Worm (Caenorhabditis elegans) whole organism, mixed stage, embryonic: ENCODE data around the gene R11H6.5.
A peak's percentile ranks its signal among the peaks of the same experiment; 100 is the strongest.

ENCODE experiments used
- bed-3 ChIP-seq: fragments of 200-800 bp; sonication (Bioruptor generic); optimal IDR thresholded peaks from 3 replicates; lab custom pipeline; 2018; ENCODE audit warnings: mild to moderate bottlenecking, missing genetic modification characterization, moderate library complexity, missing compliant biosample characterization
- ceh-39 ChIP-seq: fragments of 150-350 bp; optimal IDR thresholded peaks from 2 replicates; lab custom pipeline; 2014; ENCODE audit warnings: missing biosample characterization, missing genetic modification characterization
- ceh-43 ChIP-seq: fragments of 200-800 bp; sonication (Bioruptor generic); optimal IDR thresholded peaks from 2 replicates; lab custom pipeline; 2018; ENCODE audit warnings: mild to moderate bottlenecking, missing genetic modification characterization, moderate library complexity, missing compliant biosample characterization
- ces-1 ChIP-seq: fragments of 150-350 bp; optimal IDR thresholded peaks from 2 replicates; lab custom pipeline; 2014; ENCODE audit warnings: missing biosample characterization, missing genetic modification reagents, missing genetic modification characterization
- cnd-1 ChIP-seq: fragments of 200-800 bp; sonication (Bioruptor generic); optimal IDR thresholded peaks from 2 replicates; lab custom pipeline; 2018; ENCODE audit warnings: mild to moderate bottlenecking, missing genetic modification characterization, missing compliant biosample characterization
- drap-1 ChIP-seq: fragments of 200-800 bp; sonication (Bioruptor generic); optimal IDR thresholded peaks from 3 replicates; lab custom pipeline; 2018; ENCODE audit warnings: mild to moderate bottlenecking, missing genetic modification characterization, missing compliant biosample characterization
- elt-1 ChIP-seq: sonication (generic microtip); optimal IDR thresholded peaks from 2 replicates; lab custom pipeline; 2017; ENCODE audit warnings: missing genetic modification characterization, mild to moderate bottlenecking, missing compliant biosample characterization, antibody characterized with exemption, moderate library complexity, borderline replicate concordance; ENCODE audit not compliant: insufficient read depth
- elt-3 ChIP-seq: fragments of 150-350 bp; optimal IDR thresholded peaks from 2 replicates; lab custom pipeline; 2014; ENCODE audit warnings: missing biosample characterization, missing genetic modification characterization
- flh-1 ChIP-seq: fragments of 200-800 bp; sonication (Bioruptor generic); optimal IDR thresholded peaks from 2 replicates; lab custom pipeline; 2018; ENCODE audit warnings: mild to moderate bottlenecking, missing genetic modification characterization, moderate library complexity, missing compliant biosample characterization
- hlh-1 ChIP-seq: fragments of 150-350 bp; optimal IDR thresholded peaks from 2 replicates; lab custom pipeline; 2014; ENCODE audit warnings: missing biosample characterization, missing genetic modification reagents, missing genetic modification characterization
- lin-13 ChIP-seq: fragments of 150-350 bp; optimal IDR thresholded peaks from 2 replicates; lab custom pipeline; 2014; ENCODE audit warnings: missing biosample characterization, missing genetic modification characterization
- lin-32 ChIP-seq: fragments of 200-800 bp; sonication (Bioruptor generic); optimal IDR thresholded peaks from 2 replicates; lab custom pipeline; 2018; ENCODE audit warnings: mild to moderate bottlenecking, missing genetic modification characterization, missing compliant biosample characterization
- lsy-2 ChIP-seq: fragments of 150-350 bp; optimal IDR thresholded peaks from 2 replicates; lab custom pipeline; 2014; ENCODE audit warnings: missing biosample characterization, missing genetic modification characterization
- mab-5 ChIP-seq: fragments of 150-350 bp; optimal IDR thresholded peaks from 2 replicates; lab custom pipeline; 2014; ENCODE audit warnings: missing biosample characterization, missing genetic modification characterization
- mep-1 ChIP-seq: fragments of 150-350 bp; optimal IDR thresholded peaks from 2 replicates; lab custom pipeline; 2017; ENCODE audit warnings: missing biosample characterization, missing genetic modification reagents, missing genetic modification characterization, inconsistent platforms
- mls-2 ChIP-seq: sonication (generic microtip); optimal IDR thresholded peaks from 2 replicates; lab custom pipeline; 2016; ENCODE audit warnings: mild to moderate bottlenecking, missing genetic modification characterization, moderate library complexity, missing compliant biosample characterization
- nhr-12 ChIP-seq: fragments of 150-350 bp; optimal IDR thresholded peaks from 2 replicates; lab custom pipeline; 2014; ENCODE audit warnings: missing biosample characterization, missing genetic modification characterization
- nhr-2 ChIP-seq: fragments of 150-350 bp; optimal IDR thresholded peaks from 2 replicates; lab custom pipeline; 2014; ENCODE audit warnings: missing biosample characterization, missing genetic modification characterization
- nhr-237 ChIP-seq: fragments of 150-350 bp; optimal IDR thresholded peaks from 2 replicates; lab custom pipeline; 2014; ENCODE audit warnings: missing biosample characterization, missing genetic modification characterization
- nhr-76 ChIP-seq: sonication (generic microtip); optimal IDR thresholded peaks from 2 replicates; lab custom pipeline; 2017; ENCODE audit warnings: missing biosample characterization, missing genetic modification characterization
- pha-4 ChIP-seq: fragments of 150-350 bp; optimal IDR thresholded peaks from 2 replicates; lab custom pipeline; 2018; ENCODE audit warnings: missing biosample characterization, missing genetic modification reagents, missing genetic modification characterization
- sem-2 ChIP-seq: fragments of 200-800 bp; sonication (Bioruptor generic); optimal IDR thresholded peaks from 2 replicates; lab custom pipeline; 2018; ENCODE audit warnings: mild to moderate bottlenecking, missing genetic modification characterization, missing compliant biosample characterization
- snpc-4 ChIP-seq: fragments of 150-350 bp; optimal IDR thresholded peaks from 2 replicates; lab custom pipeline; 2014; ENCODE audit warnings: missing biosample characterization, missing genetic modification characterization
- sptf-1 ChIP-seq: sonication (generic microtip); optimal IDR thresholded peaks from 2 replicates; lab custom pipeline; 2017; ENCODE audit warnings: mild to moderate bottlenecking, missing genetic modification characterization, moderate library complexity, missing compliant biosample characterization
- unc-120 ChIP-seq: sonication (generic microtip); optimal IDR thresholded peaks from 2 replicates; lab custom pipeline; 2017; ENCODE audit warnings: missing genetic modification characterization, missing compliant biosample characterization; ENCODE audit not compliant: poor library complexity, severe bottlenecking
- unc-39 ChIP-seq: fragments of 150-350 bp; optimal IDR thresholded peaks from 2 replicates; lab custom pipeline; 2014; ENCODE audit warnings: missing biosample characterization, missing genetic modification characterization
- unc-62 ChIP-seq: fragments of 150-350 bp; optimal IDR thresholded peaks from 2 replicates; lab custom pipeline; 2014; ENCODE audit warnings: missing biosample characterization, missing genetic modification reagents, missing genetic modification characterization
- zip-8 ChIP-seq: fragments of 150-350 bp; optimal IDR thresholded peaks from 2 replicates; lab custom pipeline; 2014; ENCODE audit warnings: missing biosample characterization, missing genetic modification characterization

Gene R11H6.5

ce11 chrV:14612168-14612567 is at the start of gene R11H6.5, which contains the start of gene ccnk-1:
Gene R11H6.5 (minus strand): TSS chrV:14612222.
Gene ccnk-1 (plus strand): TSS chrV:14612548.
- TF ChIP-seq mep-1 (tag; lab: Kevin White, UChicago) = peak; percentile 38
- TF ChIP-seq mab-5 (tag; lab: Kevin White, UChicago) = no peak
- TF ChIP-seq sem-2 (GFP tag; lab: Kevin White, UChicago) = no peak
- TF ChIP-seq nhr-237 (tag; lab: Kevin White, UChicago) = peak; percentile 4
- peak; percentile 98 for TF ChIP-seq lsy-2

DNA sequence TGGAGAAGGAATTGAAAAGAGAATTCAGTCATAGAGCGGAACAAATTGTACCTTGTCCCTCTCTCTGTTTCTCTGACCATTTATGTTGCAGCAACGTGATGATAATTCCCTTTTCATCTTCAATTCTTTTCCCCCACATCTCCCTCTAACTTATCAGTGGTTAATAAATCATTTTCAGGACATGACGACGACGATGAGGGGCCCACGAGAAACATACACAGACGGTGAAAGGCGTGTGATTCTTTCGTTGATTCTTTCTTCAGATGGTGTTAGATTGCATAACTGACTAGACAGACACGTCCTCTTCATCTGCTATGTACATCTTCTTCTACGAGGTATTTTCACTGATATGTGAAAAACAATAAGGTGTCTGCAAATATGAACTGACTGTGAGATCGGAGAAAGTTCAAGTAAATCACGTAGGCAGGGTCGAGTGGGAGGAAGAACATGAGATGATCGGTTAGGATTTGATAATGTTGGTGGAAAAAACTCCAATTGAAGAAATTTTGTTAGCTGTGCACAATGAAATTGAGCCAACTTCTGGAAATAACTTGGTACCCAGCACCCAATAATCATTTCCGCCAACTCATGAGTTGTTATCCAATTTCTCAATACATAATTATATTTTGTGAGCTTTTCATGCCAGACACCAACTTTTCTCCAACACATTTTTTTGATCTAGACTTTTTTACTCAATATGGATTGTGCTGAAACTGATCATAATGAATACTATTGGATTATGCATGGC is 48.8 kb upstream of the R11H6.5 start, which contains the start of gene srh-17:
TSS of gene srh-17 (plus strand) at position 698 of the 748 bp plus-strand sequence.
- TF ChIP-seq unc-62 (GFP tag; lab: Kevin White, UChicago) (peak; percentile 59), zip-8 (tag; lab: Kevin White, UChicago) (no peak), sptf-1 (tag; lab: Kevin White, UChicago) (no peak)

- TF ChIP-seq nhr-2 (tag; lab: Kevin White, UChicago) (no peak), unc-39 (tag; lab: Kevin White, UChicago) (no peak), nhr-12 (tag; lab: Kevin White, UChicago) (no peak), snpc-4 (tag; lab: Kevin White, UChicago) (no peak), hlh-1 (tag; lab: Kevin White, UChicago) (no peak), elt-3 (tag; lab: Kevin White, UChicago) (no peak), drap-1 (GFP tag; lab: Kevin White, UChicago) (no peak), cnd-1 (tag; lab: Kevin White, UChicago) (no peak), bed-3 (no peak), lin-32 (GFP tag; lab: Kevin White, UChicago) (no peak), mep-1 (tag; lab: Kevin White, UChicago) (no peak)
Measured at ce11 chrV:14659595-14659994, 47.6 kb upstream of the R11H6.5 start.

DNA sequence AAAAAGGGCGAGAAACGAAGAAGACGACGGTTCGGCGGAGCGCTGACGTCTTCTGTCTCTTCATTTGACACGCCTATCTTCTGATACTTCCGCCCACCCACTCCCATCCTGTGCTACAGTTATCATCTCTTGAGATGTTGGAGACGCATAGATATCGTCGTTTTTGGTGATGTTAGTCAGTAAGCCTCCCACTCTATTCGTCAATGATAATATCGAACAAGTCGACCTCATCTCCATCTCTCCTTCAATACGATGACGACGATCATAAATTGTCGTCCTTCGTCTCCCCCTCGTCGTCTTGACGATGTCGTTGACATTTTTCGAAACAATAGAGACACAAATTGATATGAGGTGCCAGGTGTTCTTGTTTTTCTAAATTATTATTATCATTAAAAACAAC is 46.1 kb upstream of the R11H6.5 start, which contains the start of gene slc-25A29:
TSS of gene slc-25A29 (minus strand) at position 45 of the 400 bp plus-strand sequence.
- TF ChIP-seq nhr-2 (tag; lab: Kevin White, UChicago) (no peak), ceh-43 (no peak)

DNA sequence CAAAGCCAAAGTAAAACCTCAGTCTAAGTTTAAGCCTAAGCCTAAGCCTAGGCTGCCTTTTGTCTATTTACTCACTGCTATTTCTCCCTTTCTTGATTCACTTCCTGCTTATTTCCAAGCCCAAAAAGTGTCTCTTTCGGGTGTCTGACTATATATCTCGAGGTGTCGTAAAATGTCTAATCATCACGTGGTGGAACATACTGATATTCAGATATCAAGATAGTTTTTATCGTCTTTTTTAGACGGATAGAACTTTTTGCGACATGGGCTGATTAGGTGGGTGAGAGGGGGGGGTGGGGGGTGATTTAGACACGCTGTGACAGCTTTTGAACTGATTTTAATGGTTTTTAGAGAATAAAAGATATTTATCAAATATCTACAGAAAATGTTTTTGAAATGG is 44.9 kb upstream of the R11H6.5 start:
- no peak for TF ChIP-seq elt-1 (tag; lab: Kevin White, UChicago)
- no peak for TF ChIP-seq lsy-2
- TF ChIP-seq cnd-1 (tag; lab: Kevin White, UChicago) = no peak

DNA sequence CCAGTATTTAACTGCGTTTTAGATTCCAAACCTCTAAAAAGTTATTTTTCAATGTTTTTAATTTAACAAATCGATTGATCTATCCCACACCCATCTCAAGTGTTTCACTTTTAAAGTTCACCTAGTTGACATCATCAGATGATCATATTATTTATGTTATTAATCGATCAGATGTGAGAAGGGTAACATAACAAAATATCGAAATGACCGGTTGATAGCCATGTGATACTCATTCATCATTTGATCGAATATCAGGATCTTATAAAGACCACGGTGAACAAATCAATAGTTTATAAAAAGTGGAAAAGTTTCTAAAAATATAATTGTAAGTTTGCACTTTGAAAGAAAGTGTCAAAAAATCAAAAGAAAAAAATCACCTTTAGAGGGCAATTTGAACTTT is 43.7 kb upstream of the R11H6.5 start:
- TF ChIP-seq ceh-39 (tag; lab: Kevin White, UChicago) (no peak), bed-3 (no peak), nhr-237 (tag; lab: Kevin White, UChicago) (no peak), nhr-76 (tag; lab: Kevin White, UChicago) (no peak), mls-2 (tag; lab: Kevin White, UChicago) (no peak), elt-1 (tag; lab: Kevin White, UChicago) (no peak), lin-13 (tag; lab: Kevin White, UChicago) (no peak), ces-1 (GFP tag; lab: Kevin White, UChicago) (no peak), pha-4 (tag; lab: Kevin White, UChicago) (no peak), flh-1 (GFP tag; lab: Kevin White, UChicago) (no peak), mab-5 (tag; lab: Kevin White, UChicago) (no peak), elt-3 (tag; lab: Kevin White, UChicago) (no peak), zip-8 (tag; lab: Kevin White, UChicago) (no peak), unc-62 (GFP tag; lab: Kevin White, UChicago) (no peak), ceh-43 (no peak), drap-1 (GFP tag; lab: Kevin White, UChicago) (no peak), unc-120 (tag; lab: Kevin White, UChicago) (no peak)
